Worm (Caenorhabditis elegans) whole organism, L3 larva: Measurements from ENCODE around the gene F14D2.8.

Experiments
- aly-2 ChIP-seq: fragments of 150-350 bp; optimal IDR thresholded peaks from 2 replicates; lab custom pipeline; 2014; ENCODE audit warnings: missing biosample characterization, missing genetic modification characterization
- elt-3 ChIP-seq, 3 experiments: fragments of 150-350 bp in 1 of 3; sonication (generic microtip) in 2 of 3; optimal IDR thresholded peaks; 2 replicates in 2 of 3; 4 replicates in 1 of 3; lab custom pipeline; 2014 to 2017; ENCODE audit warnings: missing biosample characterization in 3 of 3, missing genetic modification characterization in 3 of 3
- fkh-10 ChIP-seq: sonication (generic microtip); optimal IDR thresholded peaks from 2 replicates; lab custom pipeline; 2017; ENCODE audit warnings: missing biosample characterization, missing genetic modification reagents, missing genetic modification characterization
- lin-15B ChIP-seq: fragments of 150-350 bp; optimal IDR thresholded peaks from 2 replicates; lab custom pipeline; 2014; ENCODE audit warnings: missing biosample characterization, missing genetic modification characterization
- lin-39 ChIP-seq: fragments of 150-350 bp; optimal IDR thresholded peaks from 2 replicates; lab custom pipeline; 2018; ENCODE audit warnings: missing biosample characterization, missing genetic modification reagents, missing genetic modification characterization
- mdl-1 ChIP-seq: fragments of 150-350 bp; optimal IDR thresholded peaks from 2 replicates; lab custom pipeline; 2014; ENCODE audit warnings: missing biosample characterization, missing genetic modification characterization
- nhr-11 ChIP-seq: fragments of 150-350 bp; optimal IDR thresholded peaks from 2 replicates; lab custom pipeline; 2014; ENCODE audit warnings: missing biosample characterization, missing genetic modification characterization
- nhr-23 ChIP-seq: fragments of 150-350 bp; optimal IDR thresholded peaks from 2 replicates; lab custom pipeline; 2014; ENCODE audit warnings: missing biosample characterization, missing genetic modification reagents, missing genetic modification characterization
- nhr-76 ChIP-seq: fragments of 150-350 bp; sonication (generic microtip); optimal IDR thresholded peaks from 5 replicates; lab custom pipeline; 2014; ENCODE audit warnings: missing biosample characterization, missing genetic modification characterization
- pqm-1 ChIP-seq: fragments of 150-350 bp; optimal IDR thresholded peaks from 2 replicates; lab custom pipeline; 2017; ENCODE audit warnings: missing biosample characterization, missing genetic modification characterization, inconsistent platforms
- tbx-2 ChIP-seq: sonication (generic microtip); optimal IDR thresholded peaks from 2 replicates; lab custom pipeline; 2016; ENCODE audit warnings: mild to moderate bottlenecking, missing genetic modification characterization, missing compliant biosample characterization
- ztf-11 ChIP-seq: fragments of 150-350 bp; optimal IDR thresholded peaks from 2 replicates; lab custom pipeline; 2014; ENCODE audit warnings: missing biosample characterization, missing genetic modification characterization

ce11 chrII:3399212-3399611 lies 49.5 kb upstream of the F14D2.8 start, which contains the start of gene nep-9:
- TF ChIP-seq nhr-23 (tag; lab: Kevin White, UChicago) (no peak), ztf-11 (tag; lab: Kevin White, UChicago) (no peak), fkh-10 (no peak), elt-3 (tag; optimal IDR thresholded peaks at IDR 0.05; lab: Kevin White, UChicago) (no peak), pqm-1 (no peak), aly-2 (no peak), nhr-76 (tag; lab: Kevin White, UChicago) (no peak), tbx-2 (tag; lab: Kevin White, UChicago) (no peak), lin-39 (tag; lab: Kevin White, UChicago) (no peak), lin-15B (tag; lab: Kevin White, UChicago) (no peak), mdl-1 (tag; lab: Kevin White, UChicago) (no peak), nhr-11 (tag; lab: Kevin White, UChicago) (no peak)
